Worm (Caenorhabditis elegans) whole organism, L4/young adult: ENCODE measurements around the gene ent-7.

Experiments used
- dao-5 ChIP-seq: sonication (generic microtip); optimal IDR thresholded peaks from 2 replicates; lab custom pipeline; 2016; ENCODE audit warnings: missing genotype, missing genetic modification characterization, moderate library complexity, missing compliant biosample characterization
- him-1 ChIP-seq: sonication (generic microtip); optimal IDR thresholded peaks from 2 replicates; lab custom pipeline; 2016; ENCODE audit warnings: missing genotype, missing genetic modification reagents, missing genetic modification characterization, missing compliant biosample characterization

DNA sequence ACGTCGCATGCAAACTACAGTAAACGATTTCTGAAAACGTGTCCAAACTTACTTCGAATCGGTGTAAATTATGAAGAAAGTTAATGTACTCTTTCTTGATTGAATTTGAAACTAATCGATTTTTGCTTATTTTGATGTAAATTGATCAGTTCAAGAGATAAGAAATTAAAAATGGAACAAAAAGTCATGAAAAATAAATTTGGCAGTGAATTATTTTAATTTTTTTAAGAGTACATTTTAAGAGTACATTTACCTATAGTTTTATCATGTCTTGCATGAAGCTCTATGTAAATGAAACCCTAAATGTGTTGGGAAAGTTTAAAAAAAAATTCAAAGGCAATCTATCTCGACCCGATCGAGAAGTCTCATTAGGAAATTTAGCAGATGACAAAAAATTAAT lies 39.1 kb downstream of the ent-7 start, which contains the start of gene T04B2.7:
- no peak for TF ChIP-seq him-1
- TF ChIP-seq dao-5 (tag; lab: Kevin White, UChicago): no peak
